Fruit fly (Drosophila melanogaster): ENCODE data around the gene CG9547.

CG9547 gene

DNA sequence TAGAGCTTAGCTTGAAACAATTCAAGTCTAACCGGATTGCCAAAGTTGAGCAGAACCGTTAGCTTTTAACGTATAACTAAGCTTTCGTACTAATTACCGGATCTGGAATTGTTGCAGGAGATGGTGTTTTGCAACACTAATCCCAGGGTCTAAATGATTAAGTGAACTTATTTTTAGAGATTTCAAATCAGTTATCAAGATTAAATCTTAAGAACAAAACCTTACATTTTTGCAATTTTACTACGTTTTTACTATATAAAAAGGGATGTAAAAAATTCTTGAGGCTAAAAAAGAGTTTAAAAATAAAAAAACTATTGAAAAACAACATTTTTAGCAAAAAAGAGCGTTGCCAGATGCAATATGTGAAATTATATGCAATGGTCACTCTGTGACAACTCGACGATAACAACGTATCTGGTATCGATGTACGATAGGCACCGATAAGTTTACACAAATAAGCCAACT is 5.6 kb downstream of the CG9547 start, which contains the start of the genes KFase and epsilonCOP (continued):
- TF ChIP-seq vvl (GFP tag; IDR thresholded peaks at IDR 0.05) (peak; percentile 67), ac (GFP tag; optimal IDR thresholded peaks at IDR 0.05) (no peak), CG6689 (GFP tag; IDR thresholded peaks at IDR 0.05) (no peak), p53 (GFP tag; optimal IDR thresholded peaks at IDR 0.05) (no peak), dan (GFP tag; IDR thresholded peaks at IDR 0.05) (no peak), Rx (GFP tag; IDR thresholded peaks at IDR 0.05) (no peak), CG13775 (GFP tag; optimal IDR thresholded peaks at IDR 0.05) (peak; percentile 69), unpg (GFP tag; optimal IDR thresholded peaks at IDR 0.05) (peak; percentile 37), CG2199 (GFP tag; IDR thresholded peaks at IDR 0.05) (no peak), Fer1 (GFP tag; optimal IDR thresholded peaks at IDR 0.05) (peak; percentile 74), Asciz (GFP tag; optimal IDR thresholded peaks at IDR 0.05) (peak; percentile 10), ken (GFP tag; IDR thresholded peaks at IDR 0.05) (0 out of 3 replicates have a peak, but pooled peaks have one; percentile 38), CG11504 (tag; optimal IDR thresholded peaks at IDR 0.05) (no peak), CG1024 (GFP tag; IDR thresholded peaks at IDR 0.05) (no peak), dmrt99B (tag; optimal IDR thresholded peaks at IDR 0.05) (peak; percentile 43), CG8765 (GFP tag; IDR thresholded peaks at IDR 0.05) (no peak), CG17802 (tag; optimal IDR thresholded peaks at IDR 0.05) (no peak), Eip74EF (GFP tag; optimal IDR thresholded peaks at IDR 0.05) (peak in 1 of 2 experiments; percentile 57), CG16815 (GFP tag; optimal IDR thresholded peaks at IDR 0.05) (no peak), zen (tag; optimal IDR thresholded peaks at IDR 0.05) (peak; percentile 86), CG8478 (optimal IDR thresholded peaks at IDR 0.05) (no peak), bigmax (GFP tag; optimal IDR thresholded peaks at IDR 0.05) (no peak), CG15011 (GFP tag; optimal IDR thresholded peaks at IDR 0.05) (peak; percentile 45), CG4854 (GFP tag; optimal IDR thresholded peaks at IDR 0.05) (peak; percentile 42), CG10209 (GFP tag; optimal IDR thresholded peaks at IDR 0.05) (peak; percentile 41), CG3838 (GFP tag; optimal IDR thresholded peaks at IDR 0.05) (no peak), gfzf (GFP tag; optimal IDR thresholded peaks at IDR 0.05) (peak; percentile 59), nom (GFP tag; optimal IDR thresholded peaks at IDR 0.05) (no peak), CG18599 (GFP tag; optimal IDR thresholded peaks at IDR 0.05) (peak; percentile 69), sd (tag; optimal IDR thresholded peaks at IDR 0.05) (peak; percentile 63), CG32767 (GFP tag; IDR thresholded peaks at IDR 0.05) (no peak), trem (tag; optimal IDR thresholded peaks at IDR 0.05) (peak; percentile 85), yki (optimal IDR thresholded peaks at IDR 0.05) (no peak), D19A (tag; optimal IDR thresholded peaks at IDR 0.05) (peak; percentile 23), cg (GFP tag; optimal IDR thresholded peaks at IDR 0.05) (no peak), tup (GFP tag; optimal IDR thresholded peaks at IDR 0.05) (no peak), Opbp (GFP tag; IDR thresholded peaks at IDR 0.05; ENCODE audit: partially characterized antibody) (peak; percentile 75; the same call in 2 of the 3 replicates), BEAF-32 (GFP tag; optimal IDR thresholded peaks at IDR 0.05) (peak; percentile 65), CG3065 (GFP tag; optimal IDR thresholded peaks at IDR 0.05) (no peak), CG30020 (tag; optimal IDR thresholded peaks at IDR 0.05) (peak; percentile 64), CG17359 (tag; optimal IDR thresholded peaks at IDR 0.05) (peak; percentile 43), jing (GFP tag; optimal IDR thresholded peaks at IDR 0.05) (no peak), peb (GFP tag; IDR thresholded peaks at IDR 0.05) (no peak), D (optimal IDR thresholded peaks at IDR 0.05) (no peak), D (GFP tag; optimal IDR thresholded peaks at IDR 0.05) (no peak), Adf1 (GFP tag; IDR thresholded peaks at IDR 0.05) (peak; percentile 14; the same call in 1 of the 2 replicates), Nf-YA (GFP tag; IDR thresholded peaks at IDR 0.05) (no peak), Ada2b (GFP tag; IDR thresholded peaks at IDR 0.05) (no peak), CG6791 (GFP tag; IDR thresholded peaks at IDR 0.05; ENCODE audit: partially characterized antibody) (peak; percentile 81), CG14710 (tag; optimal IDR thresholded peaks at IDR 0.05) (peak; percentile 89), CG34376 (GFP tag; optimal IDR thresholded peaks at IDR 0.05) (peak; percentile 47)

All from whole organism, embryonic.